Worm (Caenorhabditis elegans): ENCODE measurements around the gene clec-85.
"Not testable (repeated sequence)": the region's sequence is repeated elsewhere in the genome, so short reads cannot be mapped to it uniquely, and the experiment has no call there.

- not testable (repeated sequence) for TF ChIP-seq lin-15B, snpc-4, mdl-1 (tag; optimal IDR thresholded peaks at IDR 0.05)
These were observed 45.4 kb downstream of the clec-85 start for ce11 chrIV:2895986-2896660.
